Worm (Caenorhabditis elegans): Measurements from ENCODE around the gene nhr-41.

DNA sequence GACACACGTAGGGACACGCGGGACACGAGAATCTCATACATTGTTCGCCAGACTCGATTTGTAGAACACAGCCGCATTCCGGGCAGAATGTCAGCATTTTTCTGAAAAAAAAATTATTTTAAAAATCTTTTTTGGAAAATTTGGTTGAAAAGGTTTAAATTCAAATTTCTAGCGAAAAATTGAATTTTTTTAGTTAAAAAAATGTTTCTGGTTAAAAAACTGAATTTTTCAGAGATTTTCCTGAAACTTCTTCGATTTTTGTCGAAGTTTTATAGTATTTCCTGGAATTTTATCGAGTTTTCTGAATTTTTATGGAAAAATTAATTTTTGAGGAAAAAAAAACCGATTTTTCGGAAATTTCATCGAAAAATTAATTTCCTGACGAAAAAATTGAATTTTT is 23.9 kb downstream of the nhr-41 start, which contains the start of gene rpc-11:
- TF ChIP-seq ahr-1 (tag; optimal IDR thresholded peaks at IDR 0.05) (no peak), nfya-1 (tag; optimal IDR thresholded peaks at IDR 0.05) (no peak), nhr-11 (tag; optimal IDR thresholded peaks at IDR 0.05) (no peak), pqm-1 (tag; optimal IDR thresholded peaks at IDR 0.05) (no peak), ceh-45 (GFP tag; IDR thresholded peaks at IDR 0.05) (no peak)

Data from whole organism, late embryonic.